Fruit fly (Drosophila melanogaster): ENCODE measurements around the gene mRpL48.

dm6 chr2L:1737057-1737581 lies 26.9 kb downstream of the mRpL48 start:
- TF ChIP-seq CG8478 (optimal IDR thresholded peaks at IDR 0.05) (no peak), CTCF (optimal IDR thresholded peaks at IDR 0.05) (no peak)

All from S2 (cell line).